Worm (Caenorhabditis elegans): ENCODE data around the gene R12C12.5.

DNA sequence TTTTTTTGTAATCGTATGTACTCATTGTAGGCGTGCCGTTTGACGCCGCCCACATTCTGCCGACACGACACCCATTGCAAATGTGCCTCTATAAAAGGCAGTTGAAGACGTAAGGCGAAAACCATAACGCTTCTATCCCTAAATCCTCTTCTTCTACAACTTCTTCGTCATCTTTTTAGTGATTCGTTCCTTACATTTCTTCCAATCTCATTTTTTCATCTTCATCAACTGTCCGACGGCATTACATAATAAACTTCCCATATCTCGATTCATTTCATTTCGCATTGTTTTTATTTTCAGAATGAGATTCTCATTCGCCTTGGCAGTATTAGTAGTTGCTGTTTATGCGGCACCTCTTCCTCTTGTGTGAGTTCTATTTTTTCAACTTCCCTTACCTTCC lies 24.6 kb downstream of the R12C12.5 start, which contains the start of gene ZK84.1:
- no peak for TF ChIP-seq him-1 (tag; optimal IDR thresholded peaks at IDR 0.05)
- no peak for TF ChIP-seq W03F9.2 (tag; optimal IDR thresholded peaks at IDR 0.05)
- TF ChIP-seq dao-5 (tag; optimal IDR thresholded peaks at IDR 0.05): no peak

Data from whole organism, L4/young adult.